Fruit fly (Drosophila melanogaster) whole organism, prepupa: ENCODE data around the gene tup.

Experiments used
- Blimp-1 ChIP-seq: fragments of 200-800 bp; sonication (Bioruptor generic); optimal IDR thresholded peaks from 3 replicates; lab custom pipeline; 2017; ENCODE audit warnings: missing biosample characterization, missing genetic modification characterization, mild to moderate bottlenecking, moderate library complexity, missing genetic modification reagents
- CG10631 ChIP-seq: fragments of 200-800 bp; sonication (Bioruptor generic); optimal IDR thresholded peaks from 2 replicates; lab custom pipeline; 2016; ENCODE audit warnings: missing biosample characterization, missing genetic modification characterization
- CG10669 ChIP-seq: fragments of 200-800 bp; sonication (Bioruptor generic); optimal IDR thresholded peaks from 3 replicates; lab custom pipeline; 2018; ENCODE audit warnings: missing biosample characterization, mild to moderate bottlenecking, missing genetic modification characterization, moderate library complexity
- CG11902 ChIP-seq: fragments of 200-800 bp; sonication (Bioruptor generic); optimal IDR thresholded peaks from 3 replicates; lab custom pipeline; 2016; ENCODE audit warnings: missing biosample characterization, missing genetic modification characterization
- CG15336 ChIP-seq: fragments of 200-800 bp; sonication (Bioruptor generic); IDR thresholded peaks from 2 replicates; pipeline ENCODE4 v1.3.6; 2022; ENCODE audit warnings: missing biosample characterization, missing genetic modification characterization
- CG1621 ChIP-seq: fragments of 200-800 bp; sonication (Bioruptor generic); optimal IDR thresholded peaks from 3 replicates; lab custom pipeline; 2018; ENCODE audit warnings: missing biosample characterization, mild to moderate bottlenecking, missing genetic modification characterization
- CG16779 ChIP-seq: fragments of 200-800 bp; sonication (Bioruptor generic); optimal IDR thresholded peaks from 3 replicates; lab custom pipeline; 2017; ENCODE audit warnings: missing biosample characterization, mild to moderate bottlenecking, missing genetic modification characterization
- CG3032 ChIP-seq: fragments of 200-800 bp; optimal IDR thresholded peaks from 2 replicates; lab custom pipeline; 2019; ENCODE audit warnings: missing biosample characterization, mild to moderate bottlenecking, missing genetic modification characterization, moderate library complexity
- CG31627 ChIP-seq: fragments of 200-800 bp; sonication (Bioruptor generic); optimal IDR thresholded peaks from 3 replicates; lab custom pipeline; 2016; ENCODE audit warnings: missing biosample characterization, missing genetic modification characterization
- CG4318 ChIP-seq: fragments of 200-800 bp; sonication (Bioruptor generic); optimal IDR thresholded peaks from 3 replicates; lab custom pipeline; 2017; ENCODE audit warnings: missing biosample characterization, mild to moderate bottlenecking, missing genetic modification characterization
- CG6163 ChIP-seq: fragments of 200-800 bp; sonication (Bioruptor generic); IDR thresholded peaks from 3 replicates; pipeline ENCODE4 v1.3.6; 2022; ENCODE audit warnings: missing biosample characterization, missing genetic modification characterization
- CG6276 ChIP-seq: fragments of 200-800 bp; sonication (Bioruptor generic); optimal IDR thresholded peaks from 2 replicates; lab custom pipeline; 2017; ENCODE audit warnings: missing biosample characterization, mild to moderate bottlenecking, missing genetic modification characterization
- CG6792 ChIP-seq: fragments of 200-800 bp; sonication (Bioruptor generic); optimal IDR thresholded peaks from 3 replicates; lab custom pipeline; 2016; ENCODE audit warnings: missing biosample characterization, missing genetic modification characterization
- CG7368 ChIP-seq: fragments of 200-800 bp; sonication (Bioruptor generic); optimal IDR thresholded peaks from 3 replicates; lab custom pipeline; 2016; ENCODE audit warnings: missing biosample characterization, missing genetic modification characterization
- CG8119 ChIP-seq: fragments of 200-800 bp; sonication (Bioruptor generic); IDR thresholded peaks from 3 replicates; pipeline ENCODE4 v1.3.6; 2022; ENCODE audit warnings: missing biosample characterization, missing genetic modification characterization
- CG8319 ChIP-seq: fragments of 200-800 bp; sonication (Bioruptor generic); optimal IDR thresholded peaks from 3 replicates; lab custom pipeline; 2016; ENCODE audit warnings: missing biosample characterization, missing genetic modification characterization
- CG8632 ChIP-seq: fragments of 200-800 bp; sonication (Bioruptor generic); optimal IDR thresholded peaks from 3 replicates; lab custom pipeline; 2016; ENCODE audit warnings: missing biosample characterization, missing genetic modification characterization
- Eip93F ChIP-seq: fragments of 200-800 bp; sonication (Bioruptor generic); optimal IDR thresholded peaks from 2 replicates; lab custom pipeline; 2016; ENCODE audit warnings: missing biosample characterization, mild to moderate bottlenecking, missing genetic modification characterization
- Ets21C ChIP-seq: fragments of 200-800 bp; sonication (Bioruptor generic); optimal IDR thresholded peaks from 3 replicates; lab custom pipeline; 2016; ENCODE audit warnings: missing biosample characterization, missing genetic modification characterization
- Ets96B ChIP-seq: fragments of 200-800 bp; optimal IDR thresholded peaks from 2 replicates; lab custom pipeline; 2019; ENCODE audit warnings: missing biosample characterization, mild to moderate bottlenecking, missing genetic modification characterization, moderate library complexity
- Hr38 ChIP-seq: sonication (Bioruptor generic); optimal IDR thresholded peaks from 2 replicates; lab custom pipeline; 2016; ENCODE audit warnings: missing biosample characterization, missing genetic modification characterization
- Hr39 ChIP-seq: fragments of 200-800 bp; sonication (Bioruptor generic); optimal IDR thresholded peaks from 2 replicates; lab custom pipeline; 2016; ENCODE audit warnings: missing biosample characterization, missing genetic modification characterization
- Hr4 ChIP-seq: fragments of 200-800 bp; sonication (Bioruptor generic); optimal IDR thresholded peaks from 3 replicates; lab custom pipeline; 2016; ENCODE audit warnings: missing biosample characterization, missing genetic modification characterization
- Lpt ChIP-seq: fragments of 200-800 bp; sonication (Bioruptor generic); optimal IDR thresholded peaks from 3 replicates; lab custom pipeline; 2016; ENCODE audit warnings: missing biosample characterization, missing genetic modification characterization
- OdsH ChIP-seq: fragments of 200-800 bp; sonication (Bioruptor generic); optimal IDR thresholded peaks from 3 replicates; lab custom pipeline; 2016; ENCODE audit warnings: missing biosample characterization, missing genetic modification characterization
- Smox ChIP-seq: fragments of 200-800 bp; sonication (Bioruptor generic); optimal IDR thresholded peaks from 3 replicates; lab custom pipeline; 2016; ENCODE audit warnings: missing biosample characterization, missing genetic modification characterization
- Sox102F ChIP-seq: fragments of 200-800 bp; sonication (Bioruptor generic); optimal IDR thresholded peaks from 2 replicates; lab custom pipeline; 2016; ENCODE audit warnings: missing biosample characterization, mild to moderate bottlenecking, missing genetic modification characterization
- Sox14 ChIP-seq: fragments of 200-800 bp; sonication (Bioruptor generic); optimal IDR thresholded peaks from 3 replicates; lab custom pipeline; 2016; ENCODE audit warnings: missing biosample characterization, missing genetic modification characterization
- Sox15 ChIP-seq: fragments of 200-800 bp; sonication (Bioruptor generic); optimal IDR thresholded peaks from 3 replicates; lab custom pipeline; 2016; ENCODE audit warnings: missing biosample characterization, missing genetic modification characterization
- acj6 ChIP-seq: fragments of 200-800 bp; sonication (Bioruptor generic); optimal IDR thresholded peaks from 3 replicates; lab custom pipeline; 2016; ENCODE audit warnings: missing biosample characterization, missing genetic modification characterization
- cyc ChIP-seq: fragments of 200-800 bp; sonication (Bioruptor generic); optimal IDR thresholded peaks from 3 replicates; lab custom pipeline; 2016; ENCODE audit warnings: missing biosample characterization, missing genetic modification characterization
- dac ChIP-seq: fragments of 200-800 bp; sonication (Bioruptor generic); optimal IDR thresholded peaks from 2 replicates; lab custom pipeline; 2017; ENCODE audit warnings: missing biosample characterization, mild to moderate bottlenecking, missing genetic modification characterization
- esn ChIP-seq: fragments of 200-800 bp; sonication (Bioruptor generic); optimal IDR thresholded peaks from 2 replicates; lab custom pipeline; 2016; ENCODE audit warnings: missing biosample characterization, mild to moderate bottlenecking, missing genetic modification characterization, moderate library complexity
- fd59A ChIP-seq: fragments of 200-800 bp; sonication (Bioruptor generic); optimal IDR thresholded peaks from 2 replicates; lab custom pipeline; 2017; ENCODE audit warnings: missing biosample characterization, mild to moderate bottlenecking, missing genetic modification characterization, missing genetic modification reagents
- fkh ChIP-seq: fragments of 200-800 bp; sonication (Bioruptor generic); optimal IDR thresholded peaks from 3 replicates; lab custom pipeline; 2017; ENCODE audit warnings: missing biosample characterization, mild to moderate bottlenecking, missing genetic modification characterization, moderate library complexity
- net ChIP-seq: fragments of 200-800 bp; sonication (Bioruptor generic); optimal IDR thresholded peaks from 3 replicates; lab custom pipeline; 2016; ENCODE audit warnings: missing biosample characterization, missing genetic modification characterization
- salr ChIP-seq, 2 experiments: fragments of 200-800 bp; sonication (Bioruptor generic); optimal IDR thresholded peaks; 3 replicates each; lab custom pipeline; 2016 to 2018; ENCODE audit warnings: missing biosample characterization in 2 of 2, missing genetic modification characterization in 2 of 2, mild to moderate bottlenecking in 1 of 2
- spab ChIP-seq: fragments of 200-800 bp; sonication (Bioruptor generic); optimal IDR thresholded peaks from 2 replicates; lab custom pipeline; 2017; ENCODE audit warnings: missing biosample characterization, mild to moderate bottlenecking, missing genetic modification characterization, missing genetic modification reagents
- ss ChIP-seq, 2 experiments: fragments of 200-800 bp; sonication (Bioruptor generic); optimal IDR thresholded peaks; 2 replicates in 1 of 2; 3 replicates in 1 of 2; lab custom pipeline; 2017 to 2018; ENCODE audit warnings: mild to moderate bottlenecking in 2 of 2, missing biosample characterization in 2 of 2, missing genetic modification characterization in 2 of 2, moderate library complexity in 1 of 2
- svp ChIP-seq: fragments of 200-800 bp; sonication (Bioruptor generic); peaks from one replicate; lab custom pipeline; 2016; ENCODE audit warnings: missing biosample characterization, missing genetic modification characterization
- topi ChIP-seq: fragments of 200-800 bp; sonication (Bioruptor generic); optimal IDR thresholded peaks from 3 replicates; lab custom pipeline; 2016; ENCODE audit warnings: missing biosample characterization, missing genetic modification characterization
- vri ChIP-seq: fragments of 200-800 bp; sonication (Bioruptor generic); optimal IDR thresholded peaks from 3 replicates; lab custom pipeline; 2016; ENCODE audit warnings: missing biosample characterization, mild to moderate bottlenecking, missing genetic modification characterization

The tup gene

dm6 chr2L:18823243-18823803, 57.7 kb downstream of the tup start, which contains the start of gene Ugt36D1 (continued):
- TF ChIP-seq net (GFP tag; lab: Kevin White, UChicago) = no peak
- no peak for TF ChIP-seq Ets21C (GFP tag; lab: Kevin White, UChicago)
- TF ChIP-seq CG8319 (GFP tag; lab: Kevin White, UChicago) = no peak
- TF ChIP-seq Hr39 (GFP tag; lab: Kevin White, UChicago) = no peak
- TF ChIP-seq CG16779 = no peak
- no peak for TF ChIP-seq CG11902
- TF ChIP-seq Smox (GFP tag; lab: Kevin White, UChicago) = no peak
- peak; percentile 92 for TF ChIP-seq Blimp-1 (GFP tag; lab: Kevin White, UChicago)
- no peak for TF ChIP-seq acj6
- TF ChIP-seq Hr4 = peak; percentile 14
- no peak for TF ChIP-seq CG10631 (GFP tag; lab: Kevin White, UChicago)
- TF ChIP-seq CG3032 (tag; lab: Kevin White, UChicago) = no peak
- no peak for TF ChIP-seq CG6276 (GFP tag; lab: Kevin White, UChicago)
- TF ChIP-seq Lpt (GFP tag; lab: Kevin White, UChicago) = no peak
- peak; percentile 82 for TF ChIP-seq svp (GFP tag; lab: Kevin White, UChicago)
- no peak for TF ChIP-seq ss (GFP tag; optimal IDR thresholded peaks at IDR 0.05; lab: Kevin White, UChicago)
- no peak for TF ChIP-seq fkh
- TF ChIP-seq Hr38 (GFP tag; lab: Kevin White, UChicago) = no peak
- TF ChIP-seq CG10669 (GFP tag; lab: Kevin White, UChicago) = no peak
- TF ChIP-seq topi (GFP tag; lab: Kevin White, UChicago) = peak; percentile 30
- no peak for TF ChIP-seq CG7368
- TF ChIP-seq cyc (GFP tag; lab: Kevin White, UChicago) = no peak
- TF ChIP-seq CG8119 (GFP tag; lab: Robert Waterston, UW) = no peak
- TF ChIP-seq Sox102F (GFP tag; lab: Kevin White, UChicago) = peak; percentile 4
- TF ChIP-seq spab (GFP tag; lab: Kevin White, UChicago) = no peak
- no peak for TF ChIP-seq fd59A (GFP tag; lab: Kevin White, UChicago)
- no peak for TF ChIP-seq CG4318 (GFP tag; lab: Kevin White, UChicago)
- TF ChIP-seq salr (GFP tag; optimal IDR thresholded peaks at IDR 0.05; lab: Kevin White, UChicago) = no peak
- peak; percentile 25 for TF ChIP-seq CG1621 (tag; lab: Kevin White, UChicago)
- TF ChIP-seq, all 60 proteins: peak for 17

- TF ChIP-seq CG8632 (GFP tag; lab: Kevin White, UChicago) (peak; percentile 3), net (GFP tag; lab: Kevin White, UChicago) (no peak), Sox14 (GFP tag; lab: Kevin White, UChicago) (no peak), dac (GFP tag; lab: Kevin White, UChicago) (no peak), vri (GFP tag; lab: Kevin White, UChicago) (no peak), svp (GFP tag; lab: Kevin White, UChicago) (no peak), Eip93F (no peak), spab (GFP tag; lab: Kevin White, UChicago) (no peak), fkh (peak; percentile 73)
Measured at dm6 chr2L:18822805-18823204, 58.3 kb downstream of the tup start.

- no peak for TF ChIP-seq CG10669 (GFP tag; lab: Kevin White, UChicago)
- TF ChIP-seq CG8632 (GFP tag; lab: Kevin White, UChicago) = no peak
- TF ChIP-seq esn (GFP tag; lab: Kevin White, UChicago) = no peak
- TF ChIP-seq CG7368 = no peak
- no peak for TF ChIP-seq CG6163
- TF ChIP-seq Eip93F = no peak
- TF ChIP-seq CG8319 (GFP tag; lab: Kevin White, UChicago) = no peak
- no peak for TF ChIP-seq OdsH (GFP tag; lab: Kevin White, UChicago)
- no peak for TF ChIP-seq Sox15 (GFP tag; lab: Kevin White, UChicago)
- no peak for TF ChIP-seq CG6792
- no peak for TF ChIP-seq Ets96B
- no peak for TF ChIP-seq CG31627
- no peak for TF ChIP-seq CG15336
Measured at dm6 chr2L:18819044-18819443, 62.0 kb downstream of the tup start, which contains the start of gene Ugt36F1. TSS of gene Ugt36F1 (plus strand) at chr2L:18819344.
